Fruit fly (Drosophila melanogaster): ENCODE data around the gene Nek2.

dm6 chrX:7924913-7925312 lies 33.5 kb upstream of the Nek2 start:
- TF ChIP-seq fru (GFP tag; optimal IDR thresholded peaks at IDR 0.05): no peak
- TF ChIP-seq h (GFP tag; optimal IDR thresholded peaks at IDR 0.05): no peak
- no peak for TF ChIP-seq dsf (GFP tag; optimal IDR thresholded peaks at IDR 0.05; ENCODE audit: borderline replicate concordance)
- no peak for TF ChIP-seq Abd-B (GFP tag; optimal IDR thresholded peaks at IDR 0.05)
- no peak for TF ChIP-seq woc (GFP tag; optimal IDR thresholded peaks at IDR 0.05)
- TF ChIP-seq ey (GFP tag; optimal IDR thresholded peaks at IDR 0.05): no peak
- TF ChIP-seq OdsH (GFP tag; optimal IDR thresholded peaks at IDR 0.05): no peak
- TF ChIP-seq jim (GFP tag; optimal IDR thresholded peaks at IDR 0.05): no peak
